Fruit fly (Drosophila melanogaster): ENCODE data around the gene swm.

The swm gene

DNA sequence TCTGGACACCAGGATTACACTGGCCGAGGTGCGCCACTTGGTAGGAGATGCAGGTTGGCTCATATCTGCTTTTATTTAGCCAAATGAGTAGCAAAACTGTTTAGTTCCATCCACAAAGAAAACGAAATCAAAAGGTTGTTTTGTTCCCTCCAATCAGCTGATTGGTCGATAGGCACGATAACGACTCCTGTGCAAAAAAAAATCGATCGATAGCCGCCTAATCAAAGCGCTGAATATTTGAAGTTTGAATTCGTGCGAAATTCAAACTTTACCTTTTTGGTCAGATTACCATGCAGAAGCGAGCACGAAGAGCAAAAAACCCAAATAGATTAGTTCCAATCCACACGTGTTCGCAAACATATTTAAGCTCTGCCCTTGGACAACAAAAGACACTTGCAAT lies 8.5 kb upstream of the swm start, which contains the start of the genes CG10195 and CG13084 (continued):
- TF ChIP-seq ase (GFP tag; IDR thresholded peaks at IDR 0.05): no peak
- TF ChIP-seq jigr1 (GFP tag; IDR thresholded peaks at IDR 0.05): no peak
- no peak for TF ChIP-seq CG10274 (GFP tag; optimal IDR thresholded peaks at IDR 0.05)
- peak; percentile 91 for TF ChIP-seq E2f2 (GFP tag; IDR thresholded peaks at IDR 0.05)
- TF ChIP-seq tap (tag; optimal IDR thresholded peaks at IDR 0.05): no peak
- TF ChIP-seq Dll (GFP tag; IDR thresholded peaks at IDR 0.05; ENCODE audit: partially characterized antibody): peak; percentile 63; the same call in 3 of the 4 replicates
- no peak for TF ChIP-seq Nf-YA (GFP tag; IDR thresholded peaks at IDR 0.05)
- no peak for TF ChIP-seq cad (GFP tag; optimal IDR thresholded peaks at IDR 0.05)
- no peak for TF ChIP-seq gfzf (GFP tag; optimal IDR thresholded peaks at IDR 0.05)
- no peak for TF ChIP-seq CG11085 (GFP tag; IDR thresholded peaks at IDR 0.05)
- no peak for TF ChIP-seq CG15514 (GFP tag; optimal IDR thresholded peaks at IDR 0.05)
- TF ChIP-seq pzg (GFP tag; optimal IDR thresholded peaks at IDR 0.05): peak; percentile 15
- 0 out of 2 replicates have a peak, but pooled peaks have one; percentile 54 for TF ChIP-seq tna (GFP tag; IDR thresholded peaks at IDR 0.05; ENCODE audit: partially characterized antibody)
- peak; percentile 52; the same call in 2 of the 3 replicates for TF ChIP-seq CG14860 (GFP tag; IDR thresholded peaks at IDR 0.05; ENCODE audit: partially characterized antibody)
- TF ChIP-seq CG15011 (GFP tag; optimal IDR thresholded peaks at IDR 0.05): no peak
- no peak for TF ChIP-seq Usf (GFP tag; optimal IDR thresholded peaks at IDR 0.05)
- no peak for TF ChIP-seq sens-2 (GFP tag; IDR thresholded peaks at IDR 0.05)
- TF ChIP-seq hbn (GFP tag; IDR thresholded peaks at IDR 0.05; ENCODE audit: partially characterized antibody): peak; percentile 31; the same call in 1 of the 2 replicates
- no peak for TF ChIP-seq yki (optimal IDR thresholded peaks at IDR 0.05)
- no peak for TF ChIP-seq CG4424 (GFP tag; optimal IDR thresholded peaks at IDR 0.05)
- TF ChIP-seq lola (GFP tag; optimal IDR thresholded peaks at IDR 0.05): no peak
- TF ChIP-seq sim (GFP tag; IDR thresholded peaks at IDR 0.05): no peak
- TF ChIP-seq repo (GFP tag; optimal IDR thresholded peaks at IDR 0.05): no peak
- TF ChIP-seq mirr (GFP tag; optimal IDR thresholded peaks at IDR 0.05): no peak
- TF ChIP-seq lov (optimal IDR thresholded peaks at IDR 0.05): no peak
- no peak for TF ChIP-seq lov (GFP tag; IDR thresholded peaks at IDR 0.05)
- no peak for TF ChIP-seq CG18764 (GFP tag; optimal IDR thresholded peaks at IDR 0.05)
- no peak for TF ChIP-seq zfh2 (GFP tag; optimal IDR thresholded peaks at IDR 0.05)
- TF ChIP-seq Awh (GFP tag; IDR thresholded peaks at IDR 0.05): no peak
- TF ChIP-seq Doc3 (GFP tag; IDR thresholded peaks at IDR 0.05; ENCODE audit: partially characterized antibody): peak; percentile 44; the same call in 2 of the 3 replicates
- no peak for TF ChIP-seq Dek (tag; optimal IDR thresholded peaks at IDR 0.05)
- no peak for TF ChIP-seq NFAT (GFP tag; IDR thresholded peaks at IDR 0.05)
- TF ChIP-seq Bteb2 (GFP tag; optimal IDR thresholded peaks at IDR 0.05): no peak
- TF ChIP-seq CG11696 (GFP tag; IDR thresholded peaks at IDR 0.05): no peak
- no peak for TF ChIP-seq trem (tag; optimal IDR thresholded peaks at IDR 0.05)
- no peak for TF ChIP-seq CG8281 (tag; optimal IDR thresholded peaks at IDR 0.05)
- no peak for TF ChIP-seq GATAe (GFP tag; conservative IDR thresholded peaks at IDR 0.05)
- no peak for TF ChIP-seq NfI (GFP tag; optimal IDR thresholded peaks at IDR 0.05)
- no peak for TF ChIP-seq CG3065 (GFP tag; optimal IDR thresholded peaks at IDR 0.05)
- TF ChIP-seq BEAF-32 (GFP tag; optimal IDR thresholded peaks at IDR 0.05): peak; percentile 14
- no peak for TF ChIP-seq CG1792 (GFP tag; optimal IDR thresholded peaks at IDR 0.05)
- TF ChIP-seq CG10321 (GFP tag; IDR thresholded peaks at IDR 0.05): no peak
- no peak for TF ChIP-seq ttk (GFP tag; IDR thresholded peaks at IDR 0.05)
- TF ChIP-seq CG14441 (GFP tag; IDR thresholded peaks at IDR 0.05): no peak
- TF ChIP-seq oc (tag; optimal IDR thresholded peaks at IDR 0.05): no peak
- TF ChIP-seq CG17612 (GFP tag; IDR thresholded peaks at IDR 0.05): no peak
- no peak for TF ChIP-seq CG8359 (GFP tag; optimal IDR thresholded peaks at IDR 0.05; ENCODE audit: borderline replicate concordance)
- TF ChIP-seq salm (tag; optimal IDR thresholded peaks at IDR 0.05): no peak
- TF ChIP-seq Aef1 (GFP tag; IDR thresholded peaks at IDR 0.05): no peak
- 0 out of 2 replicates have a peak, but pooled peaks have one; percentile 24 for TF ChIP-seq Scr (GFP tag; IDR thresholded peaks at IDR 0.05; ENCODE audit: partially characterized antibody)
- no peak for TF ChIP-seq nom (GFP tag; optimal IDR thresholded peaks at IDR 0.05)

Data from whole organism, embryonic.